Fruit fly (Drosophila melanogaster) whole organism, embryonic: ENCODE measurements around the gene Or7a.
A peak's percentile ranks its signal among the peaks of the same experiment; 100 is the strongest.

ENCODE experiments used
- ATbp ChIP-seq: fragments of 200-800 bp; sonication (Bioruptor generic); optimal IDR thresholded peaks from 2 replicates; lab custom pipeline; 2017; ENCODE audit warnings: missing biosample characterization, mild to moderate bottlenecking, missing genetic modification characterization, missing genetic modification reagents
- B-H2 ChIP-seq: fragments of 200-800 bp; sonication (Bioruptor generic); optimal IDR thresholded peaks from 2 replicates; lab custom pipeline; 2018; ENCODE audit warnings: missing biosample characterization, mild to moderate bottlenecking, missing genetic modification characterization
- BEAF-32 ChIP-seq: fragments of 200-800 bp; sonication (Bioruptor generic); optimal IDR thresholded peaks from 3 replicates; lab custom pipeline; 2017; ENCODE audit warnings: missing biosample characterization, missing genetic modification characterization, mild to moderate bottlenecking, moderate library complexity, missing genetic modification reagents
- CG10209 ChIP-seq: fragments of 200-800 bp; sonication (Bioruptor generic); optimal IDR thresholded peaks from 3 replicates; lab custom pipeline; 2017; ENCODE audit warnings: missing biosample characterization, mild to moderate bottlenecking, missing genetic modification characterization, missing genetic modification reagents
- CG10543 ChIP-seq: fragments of 200-800 bp; sonication (Bioruptor generic); optimal IDR thresholded peaks from 3 replicates; lab custom pipeline; 2017; ENCODE audit warnings: missing biosample characterization, mild to moderate bottlenecking, missing genetic modification characterization, moderate library complexity
- CG12744 ChIP-seq: fragments of 200-800 bp; sonication (Bioruptor generic); optimal IDR thresholded peaks from 2 replicates; lab custom pipeline; 2016; ENCODE audit warnings: missing biosample characterization, missing genetic modification characterization
- CG13296 ChIP-seq: fragments of 200-800 bp; sonication (Bioruptor generic); optimal IDR thresholded peaks from 3 replicates; lab custom pipeline; 2018; ENCODE audit warnings: missing biosample characterization, mild to moderate bottlenecking, missing genetic modification characterization
- CG16813 ChIP-seq: fragments of 200-800 bp; sonication (Bioruptor generic); IDR thresholded peaks from 3 replicates; pipeline ENCODE4 v1.3.6; 2022; ENCODE audit warnings: missing biosample characterization, missing genetic modification characterization; ENCODE audit not compliant: partially characterized antibody
- CG17361 ChIP-seq: fragments of 200-800 bp; sonication (Bioruptor generic); IDR thresholded peaks from 3 replicates; pipeline ENCODE4 v1.3.6; 2022; ENCODE audit warnings: missing biosample characterization, missing genetic modification characterization
- CG2199 ChIP-seq: fragments of 200-800 bp; sonication (Bioruptor generic); IDR thresholded peaks from 3 replicates; pipeline ENCODE4 v1.3.6; 2022; ENCODE audit warnings: missing biosample characterization, missing genetic modification characterization
- CG3995 ChIP-seq: fragments of 200-800 bp; sonication (Bioruptor generic); optimal IDR thresholded peaks from 3 replicates; lab custom pipeline; 2016; ENCODE audit warnings: missing biosample characterization, missing genetic modification characterization
- CG4404 ChIP-seq: fragments of 200-800 bp; sonication (Bioruptor generic); IDR thresholded peaks from 2 replicates; pipeline ENCODE4 v1.3.6; 2022; ENCODE audit warnings: missing biosample characterization, missing genetic modification characterization
- CG4617 ChIP-seq: fragments of 200-800 bp; sonication (Bioruptor generic); optimal IDR thresholded peaks from 3 replicates; lab custom pipeline; 2016; ENCODE audit warnings: missing biosample characterization, missing genetic modification characterization, borderline replicate concordance
- CG4820 ChIP-seq: fragments of 200-800 bp; sonication (Bioruptor generic); optimal IDR thresholded peaks from 3 replicates; lab custom pipeline; 2016; ENCODE audit warnings: missing biosample characterization, missing genetic modification characterization
- CG6791 ChIP-seq: fragments of 200-800 bp; sonication (Bioruptor generic); IDR thresholded peaks from 3 replicates; pipeline ENCODE4 v1.3.6; 2022; ENCODE audit warnings: missing biosample characterization, missing genetic modification characterization; ENCODE audit not compliant: partially characterized antibody
- CG8290 ChIP-seq, 3 experiments: fragments of 200-800 bp; sonication (Bioruptor generic); optimal IDR thresholded peaks; 2 replicates each; lab custom pipeline; 2016 to 2019; ENCODE audit warnings: missing biosample characterization in 3 of 3, missing genetic modification characterization in 3 of 3, mild to moderate bottlenecking in 2 of 3, moderate library complexity in 1 of 3
- CG9797 ChIP-seq: fragments of 200-800 bp; sonication (Bioruptor generic); optimal IDR thresholded peaks from 3 replicates; lab custom pipeline; 2018; ENCODE audit warnings: missing biosample characterization, mild to moderate bottlenecking, missing genetic modification characterization
- Dek ChIP-seq: fragments of 200-800 bp; sonication (Bioruptor generic); optimal IDR thresholded peaks from 3 replicates; lab custom pipeline; 2019; ENCODE audit warnings: missing biosample characterization, mild to moderate bottlenecking, missing genetic modification characterization, moderate library complexity
- Dp ChIP-seq: fragments of 200-800 bp; sonication (Bioruptor generic); optimal IDR thresholded peaks from 2 replicates; lab custom pipeline; 2018; ENCODE audit warnings: missing biosample characterization, mild to moderate bottlenecking, missing genetic modification characterization, moderate library complexity
- ERR ChIP-seq: fragments of 200-800 bp; sonication (Bioruptor generic); optimal IDR thresholded peaks from 2 replicates; lab custom pipeline; 2016; ENCODE audit warnings: missing biosample characterization, missing genetic modification characterization
- Fer1 ChIP-seq: fragments of 200-800 bp; sonication (Bioruptor generic); optimal IDR thresholded peaks from 2 replicates; lab custom pipeline; 2017; ENCODE audit warnings: missing biosample characterization, mild to moderate bottlenecking, missing genetic modification characterization
- HHEX ChIP-seq: fragments of 200-800 bp; sonication (Bioruptor generic); optimal IDR thresholded peaks from 3 replicates; lab custom pipeline; 2017; ENCODE audit warnings: missing biosample characterization, mild to moderate bottlenecking, missing genetic modification characterization, missing genetic modification reagents
- HLH54F ChIP-seq: fragments of 200-800 bp; sonication (Bioruptor generic); optimal IDR thresholded peaks from 3 replicates; lab custom pipeline; 2016; ENCODE audit warnings: missing biosample characterization, missing genetic modification characterization
- Lhr ChIP-seq: fragments of 200-800 bp; sonication (Bioruptor generic); optimal IDR thresholded peaks from 3 replicates; lab custom pipeline; 2017; ENCODE audit warnings: mild to moderate bottlenecking, missing biosample characterization, missing genetic modification reagents, missing genetic modification characterization
- Mad ChIP-seq: fragments of 200-800 bp; sonication (Bioruptor generic); optimal IDR thresholded peaks from 2 replicates; lab custom pipeline; 2016; ENCODE audit warnings: missing biosample characterization, missing genetic modification characterization
- Max ChIP-seq: fragments of 200-800 bp; sonication (Bioruptor generic); optimal IDR thresholded peaks from 2 replicates; lab custom pipeline; 2016; ENCODE audit warnings: missing biosample characterization, mild to moderate bottlenecking, missing genetic modification characterization
- Opbp ChIP-seq: fragments of 200-800 bp; sonication (Bioruptor generic); IDR thresholded peaks from 3 replicates; pipeline ENCODE4 v1.3.6; 2022; ENCODE audit warnings: missing biosample characterization, missing genetic modification characterization; ENCODE audit not compliant: partially characterized antibody
- Scr ChIP-seq: fragments of 200-800 bp; sonication (Bioruptor generic); IDR thresholded peaks from 2 replicates; pipeline ENCODE4 v1.3.6; 2022; ENCODE audit warnings: missing biosample characterization, missing genetic modification characterization; ENCODE audit not compliant: partially characterized antibody
- amos ChIP-seq: fragments of 200-800 bp; sonication (Bioruptor generic); IDR thresholded peaks from 2 replicates; pipeline ENCODE4 v1.3.6; 2022; ENCODE audit warnings: missing biosample characterization, missing genetic modification characterization; ENCODE audit not compliant: partially characterized antibody
- caup ChIP-seq: fragments of 200-800 bp; sonication (Bioruptor generic); optimal IDR thresholded peaks from 3 replicates; lab custom pipeline; 2017; ENCODE audit warnings: missing biosample characterization, mild to moderate bottlenecking, missing genetic modification characterization, moderate library complexity; ENCODE audit not compliant: severe bottlenecking
- chinmo ChIP-seq: fragments of 200-800 bp; sonication (Bioruptor generic); IDR thresholded peaks from 4 replicates; pipeline ENCODE4 v1.3.6; 2022; ENCODE audit warnings: missing biosample characterization, missing genetic modification characterization; ENCODE audit not compliant: partially characterized antibody
- emc ChIP-seq: fragments of 200-800 bp; sonication (Bioruptor generic); optimal IDR thresholded peaks from 2 replicates; lab custom pipeline; 2016; ENCODE audit warnings: missing biosample characterization, missing genetic modification characterization
- ems ChIP-seq: fragments of 200-800 bp; sonication (Bioruptor generic); optimal IDR thresholded peaks from 3 replicates; lab custom pipeline; 2016; ENCODE audit warnings: missing biosample characterization, missing genetic modification characterization
- ftz-f1 ChIP-seq: fragments of 200-800 bp; sonication (Bioruptor generic); optimal IDR thresholded peaks from 2 replicates; lab custom pipeline; 2016; ENCODE audit warnings: missing biosample characterization, missing genetic modification characterization
- gfzf ChIP-seq: fragments of 200-800 bp; sonication (Bioruptor generic); optimal IDR thresholded peaks from 2 replicates; lab custom pipeline; 2016; ENCODE audit warnings: missing biosample characterization, mild to moderate bottlenecking, missing genetic modification characterization, moderate library complexity
- hth ChIP-seq: fragments of >200 bp; optimal IDR thresholded peaks from 2 replicates; lab custom pipeline; 2017; ENCODE audit warnings: inconsistent platforms
- insv ChIP-seq, 2 experiments: fragments of 200-800 bp; sonication (Bioruptor generic); optimal IDR thresholded peaks; 3 replicates each; lab custom pipeline; 2016 to 2018; ENCODE audit warnings: missing biosample characterization in 2 of 2, missing genetic modification characterization in 2 of 2
- luna ChIP-seq: fragments of 200-800 bp; sonication (Bioruptor generic); optimal IDR thresholded peaks from 2 replicates; lab custom pipeline; 2016; ENCODE audit warnings: missing biosample characterization, missing genetic modification characterization
- peb ChIP-seq: fragments of 200-800 bp; sonication (Bioruptor generic); IDR thresholded peaks from 2 replicates; pipeline ENCODE4 v1.3.6; 2022; ENCODE audit warnings: missing biosample characterization, missing genetic modification characterization
- pzg ChIP-seq: fragments of 200-800 bp; sonication (Bioruptor generic); optimal IDR thresholded peaks from 3 replicates; lab custom pipeline; 2018; ENCODE audit warnings: missing biosample characterization, mild to moderate bottlenecking, missing genetic modification characterization, moderate library complexity
- scrt ChIP-seq: fragments of 200-800 bp; sonication (Bioruptor generic); optimal IDR thresholded peaks from 2 replicates; lab custom pipeline; 2018; ENCODE audit warnings: missing biosample characterization, mild to moderate bottlenecking, missing genetic modification characterization, moderate library complexity
- shn ChIP-seq: fragments of 200-800 bp; sonication (Bioruptor generic); optimal IDR thresholded peaks from 3 replicates; lab custom pipeline; 2016; ENCODE audit warnings: missing biosample characterization, missing genetic modification characterization
- sima ChIP-seq: fragments of 200-800 bp; sonication (Bioruptor generic); optimal IDR thresholded peaks from 2 replicates; lab custom pipeline; 2016; ENCODE audit warnings: missing biosample characterization, missing genetic modification characterization
- slbo ChIP-seq: fragments of 200-800 bp; sonication (Bioruptor generic); IDR thresholded peaks from 2 replicates; pipeline ENCODE4 v1.3.6; 2022; ENCODE audit warnings: missing biosample characterization, missing genetic modification characterization
- so ChIP-seq: fragments of 200-800 bp; sonication (Bioruptor generic); IDR thresholded peaks from 3 replicates; pipeline ENCODE4 v1.3.6; 2022; ENCODE audit warnings: missing biosample characterization, missing genetic modification characterization
- stwl ChIP-seq: fragments of 200-800 bp; sonication (Bioruptor generic); optimal IDR thresholded peaks from 3 replicates; lab custom pipeline; 2018; ENCODE audit warnings: missing biosample characterization, mild to moderate bottlenecking, missing genetic modification characterization, moderate library complexity
- trem ChIP-seq: fragments of 200-800 bp; optimal IDR thresholded peaks from 3 replicates; lab custom pipeline; 2019; ENCODE audit warnings: missing biosample characterization, mild to moderate bottlenecking, missing genetic modification characterization, moderate library complexity
- usp ChIP-seq: fragments of >200 bp; optimal IDR thresholded peaks from 2 replicates; lab custom pipeline; 2017; ENCODE audit warnings: missing biosample characterization, missing genetic modification characterization
- zf30C ChIP-seq: fragments of 200-800 bp; sonication (Bioruptor generic); optimal IDR thresholded peaks from 3 replicates; lab custom pipeline; 2018; ENCODE audit warnings: missing biosample characterization, mild to moderate bottlenecking, missing genetic modification characterization

Gene Or7a

DNA sequence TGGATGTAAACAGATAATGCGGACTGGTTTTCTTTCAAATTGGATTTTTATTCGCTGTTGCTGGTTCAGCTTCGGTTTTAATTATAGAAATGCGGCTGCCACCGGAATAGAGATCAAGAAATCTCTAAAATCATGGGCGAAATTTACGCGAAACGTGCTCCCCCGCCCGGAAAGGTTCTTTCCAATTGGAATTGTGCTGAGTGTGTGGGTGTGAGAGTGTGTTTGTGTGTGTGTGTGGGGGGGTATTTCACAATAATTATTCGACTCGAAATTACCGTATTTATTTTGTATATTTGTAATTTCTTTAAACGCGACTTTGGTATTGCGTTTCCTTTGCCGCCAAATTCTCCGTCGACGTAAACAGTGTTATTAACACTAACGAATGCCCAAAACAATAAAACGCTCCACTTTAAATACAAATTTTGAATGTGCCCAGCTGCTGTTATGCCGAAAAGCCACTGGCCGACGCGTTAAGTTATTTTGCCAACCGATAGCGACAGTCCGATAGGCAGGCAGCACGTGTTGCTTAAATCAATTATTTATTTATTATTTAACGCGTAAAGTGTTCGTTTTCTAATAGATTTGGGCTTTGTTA lies 49.7 kb downstream of the Or7a start, which contains the start of gene Gclc (continued):
- TF ChIP-seq chinmo (GFP tag; lab: Robert Waterston, UW) (0 out of 4 replicates have a peak, but pooled peaks have one; percentile 22), CG2199 (GFP tag; lab: Robert Waterston, UW) (no peak), sima (GFP tag; lab: Kevin White, UChicago) (no peak), so (GFP tag; lab: Robert Waterston, UW) (no peak), CG4617 (GFP tag; lab: Kevin White, UChicago) (no peak), scrt (GFP tag; lab: Kevin White, UChicago) (peak; percentile 47), stwl (peak; percentile 86), Opbp (GFP tag; lab: Robert Waterston, UW) (peak; percentile 23; the same call in 1 of the 3 replicates), CG4404 (GFP tag; lab: Robert Waterston, UW) (no peak), HHEX (peak; percentile 12), ATbp (GFP tag; lab: Kevin White, UChicago) (no peak), gfzf (GFP tag; lab: Kevin White, UChicago) (peak; percentile 77), ERR (no peak), CG8290 (GFP tag; optimal IDR thresholded peaks at IDR 0.05; lab: Kevin White, UChicago) (no peak), CG8290 (tag; optimal IDR thresholded peaks at IDR 0.05; lab: Kevin White, UChicago) (peak in 1 of 2 experiments; percentile 13), Lhr (GFP tag; lab: Kevin White, UChicago) (no peak), trem (tag; lab: Kevin White, UChicago) (peak; percentile 31), usp (GFP tag; lab: Kevin White, UChicago) (no peak), pzg (peak; percentile 59), CG13296 (GFP tag; lab: Kevin White, UChicago) (no peak), CG10209 (GFP tag; lab: Kevin White, UChicago) (no peak), CG12744 (no peak), caup (GFP tag; lab: Kevin White, UChicago) (no peak), CG10543 (GFP tag; lab: Kevin White, UChicago) (no peak), slbo (GFP tag; lab: Robert Waterston, UW) (no peak), peb (GFP tag; lab: Robert Waterston, UW) (no peak), insv (GFP tag; optimal IDR thresholded peaks at IDR 0.05; lab: Kevin White, UChicago) (peak; percentile 31 to 90), CG4820 (GFP tag; lab: Kevin White, UChicago) (no peak), ems (GFP tag; lab: Kevin White, UChicago) (no peak), Max (GFP tag; lab: Kevin White, UChicago) (peak; percentile 23), HLH54F (GFP tag; lab: Kevin White, UChicago) (no peak), shn (GFP tag; lab: Kevin White, UChicago) (no peak), CG17361 (no peak), BEAF-32 (GFP tag; lab: Kevin White, UChicago) (peak; percentile 66), CG6791 (peak; percentile 53; the same call in 2 of the 3 replicates), Dek (no peak), luna (GFP tag; lab: Kevin White, UChicago) (no peak), zf30C (GFP tag; lab: Kevin White, UChicago) (no peak), Fer1 (peak; percentile 25), CG9797 (GFP tag; lab: Kevin White, UChicago) (peak; percentile 64), CG3995 (GFP tag; lab: Kevin White, UChicago) (peak; percentile 24), Mad (GFP tag; lab: Kevin White, UChicago) (no peak), emc (GFP tag; lab: Kevin White, UChicago) (no peak), ftz-f1 (GFP tag; lab: Kevin White, UChicago) (no peak), Scr (GFP tag; lab: Robert Waterston, UW) (peak; percentile 39), B-H2 (GFP tag; lab: Kevin White, UChicago) (no peak), hth (lab: Kevin White, UChicago) (no peak), CG16813 (GFP tag; lab: Robert Waterston, UW) (peak; percentile 29; the same call in 1 of the 3 replicates), Dp (peak; percentile 43), amos (GFP tag; lab: Robert Waterston, UW) (peak; percentile 54; the same call in 1 of the 2 replicates)
